Fruit fly (Drosophila melanogaster): Measurements from ENCODE around the gene Ggamma30A.

Gene Ggamma30A

DNA sequence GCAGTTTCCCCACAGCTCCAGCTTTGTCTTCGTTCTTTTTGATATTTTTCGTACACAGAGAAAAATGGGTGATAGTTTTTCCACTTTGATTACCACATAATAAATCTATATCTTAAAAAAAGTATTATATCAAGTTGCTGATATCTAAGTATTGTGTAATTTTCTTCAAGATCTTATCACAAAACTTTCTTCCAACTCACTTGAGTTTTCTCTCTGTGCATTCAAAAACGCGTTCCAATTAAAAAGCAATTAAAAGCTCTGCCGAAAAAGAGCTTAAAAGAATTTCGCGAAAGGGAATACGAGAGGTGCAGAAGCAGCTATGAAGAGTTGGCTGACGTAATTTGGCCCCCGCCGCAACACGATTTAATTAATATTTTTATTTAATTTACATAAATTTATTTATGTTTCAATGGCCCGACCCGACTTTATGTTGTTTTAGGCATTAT lies 20.8 kb upstream of the Ggamma30A start (continued):
- TF ChIP-seq slou (GFP tag; optimal IDR thresholded peaks at IDR 0.05) (no peak), CG31224 (GFP tag; IDR thresholded peaks at IDR 0.05) (0 out of 2 replicates have a peak, but pooled peaks have one; percentile 32), Nf-YB (GFP tag; optimal IDR thresholded peaks at IDR 0.05) (no peak), CG4707 (GFP tag; optimal IDR thresholded peaks at IDR 0.05) (no peak), stc (GFP tag; IDR thresholded peaks at IDR 0.05) (peak; percentile 68), pita (GFP tag; optimal IDR thresholded peaks at IDR 0.05) (no peak), CG7357 (GFP tag; IDR thresholded peaks at IDR 0.05) (0 out of 3 replicates have a peak, but pooled peaks have one; percentile 35), Sry-β (GFP tag; optimal IDR thresholded peaks at IDR 0.05) (no peak), cwo (GFP tag; optimal IDR thresholded peaks at IDR 0.05) (peak; percentile 46), peb (GFP tag; IDR thresholded peaks at IDR 0.05) (no peak), CG4360 (GFP tag; IDR thresholded peaks at IDR 0.05) (no peak), CG32772 (GFP tag; IDR thresholded peaks at IDR 0.05) (peak; percentile 43; the same call in 1 of the 2 replicates), CG2889 (GFP tag; IDR thresholded peaks at IDR 0.05) (no peak), Hsf (GFP tag; optimal IDR thresholded peaks at IDR 0.05) (no peak), corto (GFP tag; optimal IDR thresholded peaks at IDR 0.05) (no peak), luna (GFP tag; optimal IDR thresholded peaks at IDR 0.05) (no peak), NK7.1 (GFP tag; optimal IDR thresholded peaks at IDR 0.05) (no peak), CG9727 (GFP tag; optimal IDR thresholded peaks at IDR 0.05) (peak; percentile 18), CG7987 (GFP tag; optimal IDR thresholded peaks at IDR 0.05) (no peak), CG7963 (GFP tag; IDR thresholded peaks at IDR 0.05; ENCODE audit: partially characterized antibody) (no peak), MTF-1 (GFP tag; optimal IDR thresholded peaks at IDR 0.05; ENCODE audit: borderline replicate concordance) (no peak), Poxn (GFP tag; IDR thresholded peaks at IDR 0.05) (no peak), CG11398 (GFP tag; optimal IDR thresholded peaks at IDR 0.05) (no peak), CG9932 (GFP tag; IDR thresholded peaks at IDR 0.05) (peak; percentile 68), CG4617 (GFP tag; optimal IDR thresholded peaks at IDR 0.05; ENCODE audit: borderline replicate concordance) (no peak), CG18619 (GFP tag; optimal IDR thresholded peaks at IDR 0.05) (no peak), CG11696 (GFP tag; IDR thresholded peaks at IDR 0.05) (peak; percentile 20; the same call in 1 of the 2 replicates), row (GFP tag; IDR thresholded peaks at IDR 0.05) (peak; percentile 66), Lpt (GFP tag; optimal IDR thresholded peaks at IDR 0.05) (no peak), Dp (GFP tag; optimal IDR thresholded peaks at IDR 0.05) (no peak), en (GFP tag; optimal IDR thresholded peaks at IDR 0.05) (no peak), CG11247 (GFP tag; IDR thresholded peaks at IDR 0.05) (no peak), Mrtf (GFP tag; IDR thresholded peaks at IDR 0.05) (no peak), ems (GFP tag; optimal IDR thresholded peaks at IDR 0.05) (peak; percentile 22), bbx (GFP tag; IDR thresholded peaks at IDR 0.05; ENCODE audit: partially characterized antibody) (no peak), pan (optimal IDR thresholded peaks at IDR 0.05) (no peak), pan (GFP tag; optimal IDR thresholded peaks at IDR 0.05 in 1 of 2, IDR thresholded peaks at IDR 0.05 in 1 of 2) (peak in 1 of 2 experiments; percentile 80), crp (GFP tag; optimal IDR thresholded peaks at IDR 0.05) (no peak), slbo (GFP tag; IDR thresholded peaks at IDR 0.05) (peak; percentile 65), CG17612 (GFP tag; IDR thresholded peaks at IDR 0.05) (no peak), CG3407 (GFP tag; optimal IDR thresholded peaks at IDR 0.05) (no peak), zen2 (GFP tag; IDR thresholded peaks at IDR 0.05; ENCODE audit: partially characterized antibody) (no peak), CG14965 (GFP tag; optimal IDR thresholded peaks at IDR 0.05; ENCODE audit: borderline replicate concordance) (no peak), Rfx (GFP tag; IDR thresholded peaks at IDR 0.05) (peak; percentile 70), Hey (tag; optimal IDR thresholded peaks at IDR 0.05) (no peak), tgo (GFP tag; IDR thresholded peaks at IDR 0.05) (peak; percentile 62; the same call in 2 of the 3 replicates), Asciz (GFP tag; optimal IDR thresholded peaks at IDR 0.05) (no peak), Sox102F (GFP tag; optimal IDR thresholded peaks at IDR 0.05) (peak; percentile 66), tx (GFP tag; optimal IDR thresholded peaks at IDR 0.05) (no peak), Fer1 (GFP tag; optimal IDR thresholded peaks at IDR 0.05) (peak; percentile 54), Sry-δ (GFP tag; optimal IDR thresholded peaks at IDR 0.05) (no peak)
